Worm (Caenorhabditis elegans): ENCODE data around the gene C13C4.7.
A peak's percentile ranks its signal among the peaks of the same experiment; 100 is the strongest.

Gene C13C4.7

ce11 chrV:12106841-12107240, 13.4 kb downstream of the C13C4.7 start, which contains the start of gene nhr-136:
TSS of gene nhr-136 (plus strand) at chrV:12107141.
- TF ChIP-seq nhr-80 (tag; optimal IDR thresholded peaks at IDR 0.05) (peak; percentile 2), pbrm-1 (GFP tag; IDR thresholded peaks at IDR 0.05) (no peak)

DNA sequence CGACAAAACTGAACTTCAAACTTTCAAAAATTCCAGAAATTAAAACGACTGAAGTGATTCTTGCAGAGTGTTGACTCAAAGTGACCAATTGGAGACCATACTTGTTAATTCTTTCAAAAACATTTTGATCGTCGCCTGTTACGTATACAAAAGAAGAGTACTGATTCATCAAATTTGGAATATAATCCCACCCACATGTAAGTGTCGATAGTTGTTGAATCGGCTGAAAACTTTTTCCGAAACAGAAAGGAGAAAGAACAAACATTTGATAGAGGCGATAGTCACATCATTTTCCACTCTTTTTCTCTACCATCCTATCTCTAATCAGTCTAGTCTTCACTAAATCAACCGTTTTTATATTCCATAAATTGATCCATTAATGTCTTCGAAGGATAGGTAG, 16.4 kb downstream of the C13C4.7 start, which contains the start of gene nhr-153:
nhr-153 (plus strand) TSS at position 301 of the 400 bp plus-strand sequence.
- TF ChIP-seq B0261.1 (tag; optimal IDR thresholded peaks at IDR 0.05) = no peak
- no peak for TF ChIP-seq ama-1 (optimal IDR thresholded peaks at IDR 0.05)
- no peak for TF ChIP-seq ama-1 (GFP tag; optimal IDR thresholded peaks at IDR 0.05)
- no peak for TF ChIP-seq F10E7.11 (tag; optimal IDR thresholded peaks at IDR 0.05)
- no peak for TF ChIP-seq F39B2.1 (GFP tag; IDR thresholded peaks at IDR 0.05)
- TF ChIP-seq bed-1 (GFP tag; IDR thresholded peaks at IDR 0.05) = no peak
- TF ChIP-seq Y79H2A.3 (GFP tag; conservative IDR thresholded peaks at IDR 0.05) = no peak
- no peak for TF ChIP-seq fkh-3 (tag; optimal IDR thresholded peaks at IDR 0.05)
- no peak for TF ChIP-seq dox-1 (GFP tag; IDR thresholded peaks at IDR 0.05)
- no peak for TF ChIP-seq somi-1 (GFP tag; optimal IDR thresholded peaks at IDR 0.05)
- no peak for TF ChIP-seq dpl-1 (GFP tag; optimal IDR thresholded peaks at IDR 0.05)
- no peak for TF ChIP-seq attf-5 (GFP tag; optimal IDR thresholded peaks at IDR 0.05)
- TF ChIP-seq tbx-9 (tag; optimal IDR thresholded peaks at IDR 0.05; ENCODE audit: borderline replicate concordance) = no peak
- no peak for TF ChIP-seq lsl-1 (GFP tag; optimal IDR thresholded peaks at IDR 0.05)
- no peak for TF ChIP-seq C17E4.6 (GFP tag; IDR thresholded peaks at IDR 0.05)

DNA sequence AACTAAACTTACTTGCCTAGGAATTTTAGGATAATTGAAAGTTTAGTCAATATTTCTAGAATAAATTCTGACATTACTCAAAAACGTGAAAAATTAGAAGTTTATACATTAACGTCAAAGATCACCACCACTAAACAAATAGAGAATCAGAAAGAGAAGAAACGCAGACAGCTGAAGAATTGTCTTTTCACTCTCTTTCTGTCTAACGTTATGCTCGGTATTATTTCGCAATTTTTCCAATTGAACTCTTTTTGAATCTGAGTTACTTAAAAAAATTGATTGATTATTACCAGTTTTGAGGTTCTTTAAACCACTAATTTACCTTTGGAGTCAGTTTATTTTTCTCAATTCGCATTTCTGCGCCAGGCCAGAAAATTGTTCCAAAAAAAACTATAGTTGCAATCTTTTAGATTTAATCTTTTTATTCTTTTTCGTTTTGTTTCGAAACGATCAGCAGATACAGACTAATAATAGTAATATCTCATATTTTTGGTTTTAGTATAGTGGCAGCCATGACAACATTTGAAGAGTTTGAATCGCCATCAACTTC, 19.4 kb downstream of the C13C4.7 start, which contains the start of gene nhr-154:
nhr-154 (plus strand) TSS at position 500 of the 550 bp plus-strand sequence.
- TF ChIP-seq ceh-91 (GFP tag; IDR thresholded peaks at IDR 0.05) (no peak), nhr-80 (tag; optimal IDR thresholded peaks at IDR 0.05) (peak; percentile 1), ztf-18 (tag; optimal IDR thresholded peaks at IDR 0.05) (no peak), cebp-1 (GFP tag; IDR thresholded peaks at IDR 0.05) (peak; percentile 91), cebp-1 (tag; optimal IDR thresholded peaks at IDR 0.05) (peak; percentile 97)

DNA sequence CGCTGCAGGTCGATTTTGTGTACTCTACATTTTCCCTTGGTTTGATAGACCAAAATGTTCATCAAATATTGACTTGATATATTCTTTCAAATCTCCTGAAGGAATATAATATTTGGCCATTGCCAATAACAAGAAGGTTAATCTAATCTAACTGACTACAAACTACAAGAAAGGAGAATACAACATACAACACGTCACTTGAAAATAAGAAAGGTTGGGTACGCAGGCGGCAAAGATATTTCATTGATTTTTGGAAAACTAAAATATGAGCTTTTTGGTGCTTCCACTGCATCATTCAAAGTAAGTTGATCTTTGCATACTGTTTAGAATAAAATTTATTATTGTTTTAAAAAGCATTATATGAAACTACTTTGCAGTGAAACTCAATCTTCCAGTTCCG, 22.2 kb downstream of the C13C4.7 start, which contains the start of gene nhr-209:
nhr-209 (plus strand) TSS at position 27 of the 400 bp plus-strand sequence.
- no peak for TF ChIP-seq ets-4 (GFP tag; optimal IDR thresholded peaks at IDR 0.05)
- TF ChIP-seq hlh-26 (GFP tag; conservative IDR thresholded peaks at IDR 0.05) = no peak
- TF ChIP-seq pbrm-1 (GFP tag; IDR thresholded peaks at IDR 0.05) = no peak
- no peak for TF ChIP-seq ztf-28 (GFP tag; IDR thresholded peaks at IDR 0.05)
- TF ChIP-seq egl-44 (GFP tag; IDR thresholded peaks at IDR 0.05) = no peak
- no peak for TF ChIP-seq ztf-3 (GFP tag; optimal IDR thresholded peaks at IDR 0.05)
- TF ChIP-seq F39B2.1 (GFP tag; IDR thresholded peaks at IDR 0.05) = no peak
- no peak for TF ChIP-seq madf-6 (GFP tag; IDR thresholded peaks at IDR 0.05)
- no peak for TF ChIP-seq F33H1.4 (GFP tag; IDR thresholded peaks at IDR 0.05)
- no peak for TF ChIP-seq nhr-80 (tag; optimal IDR thresholded peaks at IDR 0.05)
- TF ChIP-seq nhr-120 (GFP tag; IDR thresholded peaks at IDR 0.05) = no peak
- no peak for TF ChIP-seq F10E7.11 (tag; optimal IDR thresholded peaks at IDR 0.05)
- no peak for TF ChIP-seq F37B4.10 (GFP tag; IDR thresholded peaks at IDR 0.05)
- TF ChIP-seq lin-35 (GFP tag; optimal IDR thresholded peaks at IDR 0.05) = no peak
- TF ChIP-seq ceh-40 (GFP tag; IDR thresholded peaks at IDR 0.05) = no peak
- TF ChIP-seq T26A5.8 (tag; optimal IDR thresholded peaks at IDR 0.05) = no peak
- TF ChIP-seq zim-3 (tag; optimal IDR thresholded peaks at IDR 0.05) = no peak

All from whole organism, young adult.